Fruit fly (Drosophila melanogaster) whole organism, embryonic: Measurements from ENCODE around the gene CG3294.

Source experiments
- Abd-B ChIP-seq: fragments of 200-800 bp; sonication (Bioruptor generic); optimal IDR thresholded peaks from 2 replicates; lab custom pipeline; 2018; ENCODE audit warnings: missing biosample characterization, mild to moderate bottlenecking, missing genetic modification characterization, moderate library complexity
- CG11398 ChIP-seq: fragments of 200-800 bp; sonication (Bioruptor generic); optimal IDR thresholded peaks from 2 replicates; lab custom pipeline; 2016; ENCODE audit warnings: missing biosample characterization, missing genetic modification characterization
- CG11695 ChIP-seq: fragments of 200-800 bp; sonication (Bioruptor generic); IDR thresholded peaks from 3 replicates; pipeline ENCODE4 v1.3.6; 2022; ENCODE audit warnings: missing biosample characterization, missing genetic modification characterization
- CG12155 ChIP-seq: fragments of 200-800 bp; sonication (Bioruptor generic); optimal IDR thresholded peaks from 3 replicates; lab custom pipeline; 2016; ENCODE audit warnings: missing biosample characterization, missing genetic modification characterization
- CG12659 ChIP-seq: fragments of 200-800 bp; sonication (Bioruptor generic); optimal IDR thresholded peaks from 3 replicates; lab custom pipeline; 2017; ENCODE audit warnings: mild to moderate bottlenecking, missing biosample characterization, missing genetic modification reagents, missing genetic modification characterization
- CG13287 ChIP-seq: fragments of 200-800 bp; sonication (Bioruptor generic); IDR thresholded peaks from 2 replicates; pipeline ENCODE4 v1.3.6; 2022; ENCODE audit warnings: missing biosample characterization, missing genetic modification characterization; ENCODE audit not compliant: partially characterized antibody
- CG15514 ChIP-seq: fragments of 200-800 bp; sonication (Bioruptor generic); optimal IDR thresholded peaks from 3 replicates; lab custom pipeline; 2017; ENCODE audit warnings: missing biosample characterization, missing genetic modification characterization, mild to moderate bottlenecking, moderate library complexity, missing genetic modification reagents
- CG16813 ChIP-seq: fragments of 200-800 bp; sonication (Bioruptor generic); IDR thresholded peaks from 3 replicates; pipeline ENCODE4 v1.3.6; 2022; ENCODE audit warnings: missing biosample characterization, missing genetic modification characterization; ENCODE audit not compliant: partially characterized antibody
- CG17829 ChIP-seq: fragments of 200-800 bp; optimal IDR thresholded peaks from 2 replicates; lab custom pipeline; 2019; ENCODE audit warnings: missing biosample characterization, mild to moderate bottlenecking, missing genetic modification characterization, moderate library complexity
- CG1832 ChIP-seq: fragments of 200-800 bp; sonication (Bioruptor generic); optimal IDR thresholded peaks from 2 replicates; lab custom pipeline; 2017; ENCODE audit warnings: missing biosample characterization, mild to moderate bottlenecking, missing genetic modification characterization, inconsistent platforms
- CG2129 ChIP-seq: fragments of 200-800 bp; sonication (Bioruptor generic); IDR thresholded peaks from 2 replicates; pipeline ENCODE4 v1.3.6; 2022; ENCODE audit warnings: missing biosample characterization, missing genetic modification characterization; ENCODE audit not compliant: partially characterized antibody
- CG2199 ChIP-seq: fragments of 200-800 bp; sonication (Bioruptor generic); IDR thresholded peaks from 3 replicates; pipeline ENCODE4 v1.3.6; 2022; ENCODE audit warnings: missing biosample characterization, missing genetic modification characterization
- CG34224 ChIP-seq: fragments of 200-800 bp; sonication (Bioruptor generic); IDR thresholded peaks from 3 replicates; pipeline ENCODE4 v1.3.6; 2022; ENCODE audit warnings: missing biosample characterization, missing genetic modification characterization; ENCODE audit not compliant: partially characterized antibody
- CG3847 ChIP-seq: fragments of 200-800 bp; sonication (Bioruptor generic); IDR thresholded peaks from 2 replicates; pipeline ENCODE4 v1.3.6; 2022; ENCODE audit warnings: missing biosample characterization, missing genetic modification characterization
- CG4617 ChIP-seq: fragments of 200-800 bp; sonication (Bioruptor generic); optimal IDR thresholded peaks from 3 replicates; lab custom pipeline; 2016; ENCODE audit warnings: missing biosample characterization, missing genetic modification characterization, borderline replicate concordance
- CG5245 ChIP-seq: fragments of 200-800 bp; sonication (Bioruptor generic); optimal IDR thresholded peaks from 3 replicates; lab custom pipeline; 2016; ENCODE audit warnings: missing biosample characterization, missing genetic modification characterization
- CG7372 ChIP-seq: fragments of 200-800 bp; sonication (Bioruptor generic); IDR thresholded peaks from 2 replicates; pipeline ENCODE4 v1.3.6; 2022; ENCODE audit warnings: missing biosample characterization, missing genetic modification characterization
- CG9609 ChIP-seq: fragments of 200-800 bp; sonication (Bioruptor generic); optimal IDR thresholded peaks from 3 replicates; lab custom pipeline; 2016; ENCODE audit warnings: missing biosample characterization, missing genetic modification characterization
- CG9727 ChIP-seq: fragments of 200-800 bp; sonication (Bioruptor generic); optimal IDR thresholded peaks from 3 replicates; lab custom pipeline; 2017; ENCODE audit warnings: missing biosample characterization, mild to moderate bottlenecking, missing genetic modification characterization
- CoRest ChIP-seq: fragments of 200-800 bp; sonication (Bioruptor generic); optimal IDR thresholded peaks from 3 replicates; lab custom pipeline; 2018; ENCODE audit warnings: missing biosample characterization, mild to moderate bottlenecking, missing genetic modification characterization, moderate library complexity
- D ChIP-seq, 2 experiments: fragments of 200-800 bp in 1 of 2; fragments of >200 bp in 1 of 2; sonication (Bioruptor generic) in 1 of 2; optimal IDR thresholded peaks; 2 replicates in 1 of 2; 3 replicates in 1 of 2; lab custom pipeline; 2017; ENCODE audit warnings: mild to moderate bottlenecking in 1 of 2, missing biosample characterization in 1 of 2, missing genetic modification characterization in 1 of 2, missing genetic modification reagents in 1 of 2
- Dll ChIP-seq: fragments of 200-800 bp; sonication (Bioruptor generic); IDR thresholded peaks from 4 replicates; pipeline ENCODE4 v1.3.6; 2022; ENCODE audit warnings: missing biosample characterization, missing genetic modification characterization; ENCODE audit not compliant: partially characterized antibody
- Doc3 ChIP-seq: fragments of 200-800 bp; sonication (Bioruptor generic); IDR thresholded peaks from 3 replicates; pipeline ENCODE4 v1.3.6; 2022; ENCODE audit warnings: missing biosample characterization, missing genetic modification characterization; ENCODE audit not compliant: partially characterized antibody
- Dp ChIP-seq: fragments of 200-800 bp; sonication (Bioruptor generic); optimal IDR thresholded peaks from 2 replicates; lab custom pipeline; 2018; ENCODE audit warnings: missing biosample characterization, mild to moderate bottlenecking, missing genetic modification characterization, moderate library complexity
- MBD-R2 ChIP-seq: fragments of 200-800 bp; sonication (Bioruptor generic); IDR thresholded peaks from 2 replicates; pipeline ENCODE4 v1.3.6; 2022; ENCODE audit warnings: missing biosample characterization, missing genetic modification characterization
- Med ChIP-seq: fragments of 200-800 bp; sonication (Bioruptor generic); peaks from one replicate; lab custom pipeline; 2016; ENCODE audit warnings: missing biosample characterization, missing genetic modification characterization, mild to moderate bottlenecking, inconsistent platforms, moderate library complexity
- NC2β ChIP-seq: fragments of 200-800 bp; sonication (Bioruptor generic); optimal IDR thresholded peaks from 2 replicates; lab custom pipeline; 2016; ENCODE audit warnings: missing biosample characterization, missing genetic modification characterization
- Opbp ChIP-seq: fragments of 200-800 bp; sonication (Bioruptor generic); IDR thresholded peaks from 3 replicates; pipeline ENCODE4 v1.3.6; 2022; ENCODE audit warnings: missing biosample characterization, missing genetic modification characterization; ENCODE audit not compliant: partially characterized antibody
- Sry-δ ChIP-seq: fragments of 200-800 bp; sonication (Bioruptor generic); optimal IDR thresholded peaks from 2 replicates; lab custom pipeline; 2016; ENCODE audit warnings: missing biosample characterization, missing genetic modification characterization
- ato ChIP-seq: fragments of 200-800 bp; sonication (Bioruptor generic); IDR thresholded peaks from 2 replicates; pipeline ENCODE4 v1.3.6; 2022; ENCODE audit warnings: missing biosample characterization, missing genetic modification characterization; ENCODE audit not compliant: partially characterized antibody
- bbx ChIP-seq: fragments of 200-800 bp; sonication (Bioruptor generic); IDR thresholded peaks from 2 replicates; pipeline ENCODE4 v1.3.6; 2022; ENCODE audit warnings: missing biosample characterization, missing genetic modification characterization; ENCODE audit not compliant: partially characterized antibody
- chinmo ChIP-seq: fragments of 200-800 bp; sonication (Bioruptor generic); IDR thresholded peaks from 4 replicates; pipeline ENCODE4 v1.3.6; 2022; ENCODE audit warnings: missing biosample characterization, missing genetic modification characterization; ENCODE audit not compliant: partially characterized antibody
- ci ChIP-seq: fragments of 200-800 bp; sonication (Bioruptor generic); IDR thresholded peaks from 3 replicates; pipeline ENCODE4 v1.3.6; 2022; ENCODE audit warnings: missing biosample characterization, missing genetic modification characterization
- exex ChIP-seq: fragments of 200-800 bp; sonication (Bioruptor generic); optimal IDR thresholded peaks from 4 replicates; lab custom pipeline; 2018; ENCODE audit warnings: missing biosample characterization, mild to moderate bottlenecking, missing genetic modification characterization, moderate library complexity
- gfzf ChIP-seq: fragments of 200-800 bp; sonication (Bioruptor generic); optimal IDR thresholded peaks from 2 replicates; lab custom pipeline; 2016; ENCODE audit warnings: missing biosample characterization, mild to moderate bottlenecking, missing genetic modification characterization, moderate library complexity
- hb ChIP-seq: fragments of 200-800 bp; sonication (Bioruptor generic); IDR thresholded peaks from 3 replicates; pipeline ENCODE4 v1.3.6; 2022; ENCODE audit warnings: missing biosample characterization, missing genetic modification characterization; ENCODE audit not compliant: partially characterized antibody
- hbn ChIP-seq: fragments of 200-800 bp; sonication (Bioruptor generic); IDR thresholded peaks from 2 replicates; pipeline ENCODE4 v1.3.6; 2022; ENCODE audit warnings: missing biosample characterization, missing genetic modification characterization; ENCODE audit not compliant: partially characterized antibody
- jing ChIP-seq: fragments of 200-800 bp; sonication (Bioruptor generic); optimal IDR thresholded peaks from 2 replicates; lab custom pipeline; 2018; ENCODE audit warnings: missing biosample characterization, mild to moderate bottlenecking, missing genetic modification characterization
- jumu ChIP-seq: fragments of 200-800 bp; sonication (Bioruptor generic); optimal IDR thresholded peaks from 3 replicates; lab custom pipeline; 2016; ENCODE audit warnings: missing biosample characterization, missing genetic modification characterization
- knrl ChIP-seq: fragments of 200-800 bp; sonication (Bioruptor generic); IDR thresholded peaks from 3 replicates; pipeline ENCODE4 v1.3.6; 2022; ENCODE audit warnings: missing biosample characterization, missing genetic modification characterization; ENCODE audit not compliant: partially characterized antibody
- nerfin-2 ChIP-seq: fragments of 200-800 bp; sonication (Bioruptor generic); IDR thresholded peaks from 2 replicates; pipeline ENCODE4 v1.3.6; 2022; ENCODE audit warnings: missing biosample characterization, missing genetic modification characterization; ENCODE audit not compliant: partially characterized antibody
- nom ChIP-seq: fragments of 200-800 bp; sonication (Bioruptor generic); optimal IDR thresholded peaks from 2 replicates; lab custom pipeline; 2017; ENCODE audit warnings: missing biosample characterization, missing genetic modification characterization, mild to moderate bottlenecking, moderate library complexity, missing genetic modification reagents
- stc ChIP-seq: fragments of 200-800 bp; sonication (Bioruptor generic); IDR thresholded peaks from 2 replicates; pipeline ENCODE4 v1.3.6; 2022; ENCODE audit warnings: missing biosample characterization, missing genetic modification characterization
- trem ChIP-seq: fragments of 200-800 bp; optimal IDR thresholded peaks from 3 replicates; lab custom pipeline; 2019; ENCODE audit warnings: missing biosample characterization, mild to moderate bottlenecking, missing genetic modification characterization, moderate library complexity
- tup ChIP-seq: fragments of 200-800 bp; sonication (Bioruptor generic); optimal IDR thresholded peaks from 2 replicates; lab custom pipeline; 2016; ENCODE audit warnings: missing biosample characterization, mild to moderate bottlenecking, missing genetic modification characterization, moderate library complexity
- unc-4 ChIP-seq: fragments of 200-800 bp; sonication (Bioruptor generic); IDR thresholded peaks from 2 replicates; pipeline ENCODE4 v1.3.6; 2022; ENCODE audit warnings: missing biosample characterization, missing genetic modification characterization; ENCODE audit not compliant: partially characterized antibody
- vnd ChIP-seq: fragments of 200-800 bp; sonication (Bioruptor generic); IDR thresholded peaks from 3 replicates; pipeline ENCODE4 v1.3.6; 2022; ENCODE audit warnings: missing biosample characterization, missing genetic modification characterization; ENCODE audit not compliant: partially characterized antibody

Gene CG3294

dm6 chr2L:4830490-4830889, 36.1 kb downstream of the CG3294 start, which contains the start of gene Fnta (continued):
- TF ChIP-seq CG11398 (GFP tag; lab: Kevin White, UChicago) (no peak), vnd (GFP tag; lab: Robert Waterston, UW) (peak; percentile 82), unc-4 (GFP tag; lab: Robert Waterston, UW) (peak; percentile 78), CG4617 (GFP tag; lab: Kevin White, UChicago) (peak; percentile 21), nerfin-2 (GFP tag; lab: Robert Waterston, UW) (peak; percentile 97), Abd-B (GFP tag; lab: Kevin White, UChicago) (no peak), CoRest (tag; lab: Kevin White, UChicago) (no peak), CG13287 (GFP tag; lab: Robert Waterston, UW) (peak; percentile 88), Opbp (GFP tag; lab: Robert Waterston, UW) (peak; percentile 93; the same call in 2 of the 3 replicates), CG34224 (GFP tag; lab: Robert Waterston, UW) (peak; percentile 93), CG12155 (GFP tag; lab: Kevin White, UChicago) (no peak), Dp (peak; percentile 80), D (optimal IDR thresholded peaks at IDR 0.05; lab: Kevin White, UChicago) (no peak), D (GFP tag; optimal IDR thresholded peaks at IDR 0.05; lab: Kevin White, UChicago) (no peak), CG3847 (no peak), CG11695 (GFP tag; lab: Robert Waterston, UW) (0 out of 3 replicates have a peak, but pooled peaks have one; percentile 22), NC2β (no peak), CG2129 (peak; percentile 24; the same call in 1 of the 2 replicates), hb (GFP tag; lab: Robert Waterston, UW) (peak; percentile 88), CG5245 (no peak), gfzf (GFP tag; lab: Kevin White, UChicago) (peak; percentile 32), Med (peak; percentile 8), CG7372 (GFP tag; lab: Robert Waterston, UW) (no peak), Dll (GFP tag; lab: Robert Waterston, UW) (peak; percentile 88), CG16813 (GFP tag; lab: Robert Waterston, UW) (peak; percentile 75), jing (GFP tag; lab: Kevin White, UChicago) (no peak), Doc3 (GFP tag; lab: Robert Waterston, UW) (peak; percentile 67; the same call in 1 of the 3 replicates), stc (GFP tag; lab: Robert Waterston, UW) (no peak), MBD-R2 (GFP tag; lab: Robert Waterston, UW) (peak; percentile 64), CG1832 (GFP tag; lab: Kevin White, UChicago) (no peak), CG15514 (GFP tag; lab: Kevin White, UChicago) (peak; percentile 35), CG17829 (peak; percentile 32), tup (GFP tag; lab: Kevin White, UChicago) (no peak), hbn (peak; percentile 78), Sry-δ (GFP tag; lab: Kevin White, UChicago) (no peak), CG9609 (GFP tag; lab: Kevin White, UChicago) (no peak), nom (GFP tag; lab: Kevin White, UChicago) (peak; percentile 4), trem (tag; lab: Kevin White, UChicago) (peak; percentile 32), ato (GFP tag; lab: Robert Waterston, UW) (peak; percentile 97), jumu (GFP tag; lab: Kevin White, UChicago) (no peak), ci (GFP tag; lab: Robert Waterston, UW) (no peak), CG9727 (GFP tag; lab: Kevin White, UChicago) (no peak), chinmo (peak; percentile 46; the same call in 1 of the 4 replicates), bbx (GFP tag; lab: Robert Waterston, UW) (peak; percentile 96), knrl (peak; percentile 24; the same call in 1 of the 3 replicates), CG12659 (peak; percentile 19), exex (tag; lab: Kevin White, UChicago) (no peak), CG2199 (GFP tag; lab: Robert Waterston, UW) (no peak)
